Fruit fly (Drosophila melanogaster) whole organism, embryonic: Measurements from ENCODE around the gene Rab9D.
A peak's percentile ranks its signal among the peaks of the same experiment; 100 is the strongest.

ENCODE experiments used
- ATbp ChIP-seq: fragments of 200-800 bp; sonication (Bioruptor generic); optimal IDR thresholded peaks from 2 replicates; lab custom pipeline; 2017; ENCODE audit warnings: missing biosample characterization, mild to moderate bottlenecking, missing genetic modification characterization, missing genetic modification reagents
- Abd-B ChIP-seq: fragments of 200-800 bp; sonication (Bioruptor generic); optimal IDR thresholded peaks from 2 replicates; lab custom pipeline; 2018; ENCODE audit warnings: missing biosample characterization, mild to moderate bottlenecking, missing genetic modification characterization, moderate library complexity
- B-H1 ChIP-seq: fragments of 200-800 bp; sonication (Bioruptor generic); IDR thresholded peaks from 3 replicates; pipeline ENCODE4 v1.3.6; 2022; ENCODE audit warnings: missing biosample characterization, missing genetic modification characterization
- B-H2 ChIP-seq: fragments of 200-800 bp; sonication (Bioruptor generic); optimal IDR thresholded peaks from 2 replicates; lab custom pipeline; 2018; ENCODE audit warnings: missing biosample characterization, mild to moderate bottlenecking, missing genetic modification characterization
- CG10462 ChIP-seq: fragments of 200-800 bp; sonication (Bioruptor generic); optimal IDR thresholded peaks from 2 replicates; lab custom pipeline; 2016; ENCODE audit warnings: missing biosample characterization, missing genetic modification characterization
- CG11085 ChIP-seq: fragments of 200-800 bp; sonication (Bioruptor generic); IDR thresholded peaks from 2 replicates; pipeline ENCODE4 v1.3.6; 2022; ENCODE audit warnings: missing biosample characterization, missing genetic modification characterization
- CG11398 ChIP-seq: fragments of 200-800 bp; sonication (Bioruptor generic); optimal IDR thresholded peaks from 2 replicates; lab custom pipeline; 2016; ENCODE audit warnings: missing biosample characterization, missing genetic modification characterization
- CG13424 ChIP-seq: fragments of 200-800 bp; sonication (Bioruptor generic); optimal IDR thresholded peaks from 2 replicates; lab custom pipeline; 2019; ENCODE audit warnings: missing biosample characterization, mild to moderate bottlenecking, missing genetic modification characterization, moderate library complexity
- CG13775 ChIP-seq: fragments of 200-800 bp; sonication (Bioruptor generic); optimal IDR thresholded peaks from 3 replicates; lab custom pipeline; 2017; ENCODE audit warnings: missing biosample characterization, mild to moderate bottlenecking, missing genetic modification characterization
- CG14965 ChIP-seq: fragments of 200-800 bp; sonication (Bioruptor generic); optimal IDR thresholded peaks from 2 replicates; lab custom pipeline; 2016; ENCODE audit warnings: missing biosample characterization, missing genetic modification characterization, borderline replicate concordance
- CG17186 ChIP-seq: fragments of 200-800 bp; sonication (Bioruptor generic); optimal IDR thresholded peaks from 3 replicates; lab custom pipeline; 2017; ENCODE audit warnings: missing biosample characterization, missing genetic modification reagents, missing genetic modification characterization
- CG17328 ChIP-seq: fragments of 200-800 bp; sonication (Bioruptor generic); IDR thresholded peaks from 2 replicates; pipeline ENCODE4 v1.3.6; 2022; ENCODE audit warnings: missing biosample characterization, missing genetic modification characterization
- CG17802 ChIP-seq: fragments of 200-800 bp; sonication (Bioruptor generic); optimal IDR thresholded peaks from 2 replicates; lab custom pipeline; 2018; ENCODE audit warnings: missing biosample characterization, mild to moderate bottlenecking, missing genetic modification characterization, moderate library complexity
- CG17912 ChIP-seq: fragments of 200-800 bp; sonication (Bioruptor generic); optimal IDR thresholded peaks from 2 replicates; lab custom pipeline; 2018; ENCODE audit warnings: missing biosample characterization, mild to moderate bottlenecking, missing genetic modification characterization
- CG2116 ChIP-seq: fragments of 200-800 bp; sonication (Bioruptor generic); optimal IDR thresholded peaks from 3 replicates; lab custom pipeline; 2018; ENCODE audit warnings: missing biosample characterization, mild to moderate bottlenecking, missing genetic modification characterization
- CG2199 ChIP-seq: fragments of 200-800 bp; sonication (Bioruptor generic); IDR thresholded peaks from 3 replicates; pipeline ENCODE4 v1.3.6; 2022; ENCODE audit warnings: missing biosample characterization, missing genetic modification characterization
- CG30431 ChIP-seq: fragments of 200-800 bp; sonication (Bioruptor generic); optimal IDR thresholded peaks from 2 replicates; lab custom pipeline; 2017; ENCODE audit warnings: missing biosample characterization, missing genetic modification characterization
- CG3065 ChIP-seq: fragments of 200-800 bp; sonication (Bioruptor generic); optimal IDR thresholded peaks from 2 replicates; lab custom pipeline; 2016; ENCODE audit warnings: missing biosample characterization, missing genetic modification characterization
- CG42726 ChIP-seq: fragments of 200-800 bp; sonication (Bioruptor generic); IDR thresholded peaks from 2 replicates; pipeline ENCODE4 v1.3.6; 2022; ENCODE audit warnings: missing biosample characterization, missing genetic modification characterization; ENCODE audit not compliant: partially characterized antibody
- CG5245 ChIP-seq: fragments of 200-800 bp; sonication (Bioruptor generic); optimal IDR thresholded peaks from 3 replicates; lab custom pipeline; 2016; ENCODE audit warnings: missing biosample characterization, missing genetic modification characterization
- CG7786 ChIP-seq: fragments of 200-800 bp; sonication (Bioruptor generic); optimal IDR thresholded peaks from 2 replicates; lab custom pipeline; 2016; ENCODE audit warnings: missing biosample characterization, missing genetic modification characterization
- CG9876 ChIP-seq: fragments of 200-800 bp; sonication (Bioruptor generic); optimal IDR thresholded peaks from 2 replicates; lab custom pipeline; 2016; ENCODE audit warnings: missing biosample characterization, missing genetic modification characterization
- ERR ChIP-seq: fragments of 200-800 bp; sonication (Bioruptor generic); optimal IDR thresholded peaks from 2 replicates; lab custom pipeline; 2016; ENCODE audit warnings: missing biosample characterization, missing genetic modification characterization
- Elba2 ChIP-seq: fragments of 200-800 bp; sonication (Bioruptor generic); optimal IDR thresholded peaks from 3 replicates; lab custom pipeline; 2016; ENCODE audit warnings: missing biosample characterization, missing genetic modification characterization
- Ets65A ChIP-seq: fragments of 200-800 bp; sonication (Bioruptor generic); peaks from one replicate; lab custom pipeline; 2016; ENCODE audit warnings: missing biosample characterization, missing genetic modification characterization
- GATAe ChIP-seq: fragments of 200-800 bp; sonication (Bioruptor generic); conservative IDR thresholded peaks from 2 replicates; pipeline ENCODE4 v1.3.6; 2022; ENCODE audit warnings: missing biosample characterization, missing genetic modification characterization
- Gug ChIP-seq: fragments of 200-800 bp; sonication (Bioruptor generic); IDR thresholded peaks from 4 replicates; pipeline ENCODE4 v1.3.6; 2022; ENCODE audit warnings: missing biosample characterization, missing genetic modification characterization
- H15 ChIP-seq: fragments of 200-800 bp; sonication (Bioruptor generic); IDR thresholded peaks from 3 replicates; pipeline ENCODE4 v1.3.6; 2022; ENCODE audit warnings: missing biosample characterization, missing genetic modification characterization
- Hand ChIP-seq: fragments of 200-800 bp; sonication (Bioruptor generic); optimal IDR thresholded peaks from 2 replicates; lab custom pipeline; 2017; ENCODE audit warnings: mild to moderate bottlenecking, missing biosample characterization, missing genetic modification reagents, missing genetic modification characterization
- NK7.1 ChIP-seq: fragments of 200-800 bp; sonication (Bioruptor generic); optimal IDR thresholded peaks from 3 replicates; lab custom pipeline; 2016; ENCODE audit warnings: missing biosample characterization, missing genetic modification characterization
- Poxn ChIP-seq: fragments of 200-800 bp; sonication (Bioruptor generic); IDR thresholded peaks from 2 replicates; pipeline ENCODE4 v1.3.6; 2022; ENCODE audit warnings: missing biosample characterization, missing genetic modification characterization
- Ssrp ChIP-seq: fragments of 200-800 bp; sonication (Bioruptor generic); optimal IDR thresholded peaks from 2 replicates; lab custom pipeline; 2018; ENCODE audit warnings: missing biosample characterization, mild to moderate bottlenecking, missing genetic modification characterization, moderate library complexity
- aop ChIP-seq: fragments of 200-800 bp; sonication (Bioruptor generic); IDR thresholded peaks from 2 replicates; pipeline ENCODE4 v1.3.6; 2022; ENCODE audit warnings: missing biosample characterization, missing genetic modification characterization
- ap ChIP-seq: fragments of 200-800 bp; sonication (Bioruptor generic); IDR thresholded peaks from 2 replicates; pipeline ENCODE4 v1.3.6; 2022; ENCODE audit warnings: missing biosample characterization, missing genetic modification characterization
- bsh ChIP-seq, 2 experiments: fragments of 200-800 bp; sonication (Bioruptor generic); optimal IDR thresholded peaks; 2 replicates each; lab custom pipeline; 2017 to 2018; ENCODE audit warnings: mild to moderate bottlenecking in 2 of 2, missing biosample characterization in 2 of 2, missing genetic modification characterization in 2 of 2, moderate library complexity in 1 of 2
- chinmo ChIP-seq: fragments of 200-800 bp; sonication (Bioruptor generic); IDR thresholded peaks from 4 replicates; pipeline ENCODE4 v1.3.6; 2022; ENCODE audit warnings: missing biosample characterization, missing genetic modification characterization; ENCODE audit not compliant: partially characterized antibody
- crc ChIP-seq: fragments of 200-800 bp; sonication (Bioruptor generic); optimal IDR thresholded peaks from 2 replicates; lab custom pipeline; 2016; ENCODE audit warnings: missing biosample characterization, missing genetic modification characterization
- crol ChIP-seq: fragments of 200-800 bp; sonication (Bioruptor generic); IDR thresholded peaks from 2 replicates; pipeline ENCODE4 v1.3.6; 2022; ENCODE audit warnings: missing biosample characterization, missing genetic modification characterization
- dpn ChIP-seq, 2 experiments: fragments of 200-800 bp; sonication (Bioruptor generic); optimal IDR thresholded peaks; 3 replicates each; lab custom pipeline; 2016; ENCODE audit warnings: missing biosample characterization in 2 of 2, missing genetic modification characterization in 2 of 2
- fd102C ChIP-seq: fragments of 200-800 bp; sonication (Bioruptor generic); optimal IDR thresholded peaks from 2 replicates; lab custom pipeline; 2018; ENCODE audit warnings: missing biosample characterization, mild to moderate bottlenecking, missing genetic modification characterization, moderate library complexity
- gcm ChIP-seq: fragments of 200-800 bp; sonication (Bioruptor generic); optimal IDR thresholded peaks from 2 replicates; lab custom pipeline; 2019; ENCODE audit warnings: missing biosample characterization, mild to moderate bottlenecking, missing genetic modification characterization, moderate library complexity
- hkb ChIP-seq, 2 experiments: fragments of 200-800 bp in 1 of 2; fragments of >200 bp in 1 of 2; sonication (Bioruptor generic) in 1 of 2; IDR thresholded peaks in 1 of 2; optimal IDR thresholded peaks in 1 of 2; 2 replicates each; pipeline versions ENCODE4 v1.3.6 to Lab custom; 2017 to 2022; ENCODE audit warnings: missing biosample characterization in 1 of 2, missing genetic modification characterization in 1 of 2
- lbe ChIP-seq: fragments of 200-800 bp; sonication (Bioruptor generic); optimal IDR thresholded peaks from 2 replicates; lab custom pipeline; 2016; ENCODE audit warnings: missing biosample characterization, mild to moderate bottlenecking, missing genetic modification characterization
- nau ChIP-seq: fragments of 200-800 bp; sonication (Bioruptor generic); optimal IDR thresholded peaks from 3 replicates; lab custom pipeline; 2017; ENCODE audit warnings: missing biosample characterization, mild to moderate bottlenecking, missing genetic modification characterization, missing genetic modification reagents
- odd ChIP-seq: fragments of 200-800 bp; sonication (Bioruptor generic); optimal IDR thresholded peaks from 2 replicates; lab custom pipeline; 2017; ENCODE audit warnings: missing biosample characterization, mild to moderate bottlenecking, missing genetic modification characterization
- pros ChIP-seq: fragments of 200-800 bp; sonication (Bioruptor generic); optimal IDR thresholded peaks from 3 replicates; lab custom pipeline; 2019; ENCODE audit warnings: missing biosample characterization, mild to moderate bottlenecking, missing genetic modification characterization, moderate library complexity
- sr ChIP-seq: fragments of 200-800 bp; sonication (Bioruptor generic); IDR thresholded peaks from 3 replicates; pipeline ENCODE4 v1.3.6; 2022; ENCODE audit warnings: missing biosample characterization, missing genetic modification characterization
- tgo ChIP-seq: fragments of 200-800 bp; sonication (Bioruptor generic); IDR thresholded peaks from 3 replicates; pipeline ENCODE4 v1.3.6; 2022; ENCODE audit warnings: missing biosample characterization, missing genetic modification characterization
- trem ChIP-seq: fragments of 200-800 bp; optimal IDR thresholded peaks from 3 replicates; lab custom pipeline; 2019; ENCODE audit warnings: missing biosample characterization, mild to moderate bottlenecking, missing genetic modification characterization, moderate library complexity
- wek ChIP-seq: fragments of 200-800 bp; sonication (Bioruptor generic); optimal IDR thresholded peaks from 3 replicates; lab custom pipeline; 2018; ENCODE audit warnings: missing biosample characterization, mild to moderate bottlenecking, missing genetic modification characterization, moderate library complexity
- zfh1 ChIP-seq: fragments of 200-800 bp; sonication (Bioruptor generic); IDR thresholded peaks from 3 replicates; pipeline ENCODE4 v1.3.6; 2022; ENCODE audit warnings: missing biosample characterization, missing genetic modification characterization

The Rab9D gene

dm6 chrX:10601479-10601921, 12.6 kb downstream of the Rab9D start (continued):
- TF ChIP-seq crol (peak; percentile 86), ATbp (no peak), B-H2 (GFP tag; lab: Kevin White, UChicago) (no peak), CG9876 (GFP tag; lab: Kevin White, UChicago) (no peak), CG30431 (GFP tag; lab: Kevin White, UChicago) (peak; percentile 7), CG11085 (peak; percentile 28; the same call in 1 of the 2 replicates), CG3065 (GFP tag; lab: Kevin White, UChicago) (no peak), CG17328 (GFP tag; lab: Robert Waterston, UW) (no peak), ERR (GFP tag; lab: Kevin White, UChicago) (no peak), GATAe (GFP tag; lab: Robert Waterston, UW) (no peak), trem (no peak), B-H1 (GFP tag; lab: Robert Waterston, UW) (peak; percentile 29; the same call in 1 of the 3 replicates), H15 (GFP tag; lab: Robert Waterston, UW) (peak; percentile 38; the same call in 1 of the 3 replicates), CG2199 (no peak), CG17802 (no peak), lbe (GFP tag; lab: Kevin White, UChicago) (no peak), ap (GFP tag; lab: Robert Waterston, UW) (no peak), CG7786 (GFP tag; lab: Kevin White, UChicago) (no peak), Ets65A (GFP tag; lab: Kevin White, UChicago) (peak; percentile 61), crc (GFP tag; lab: Kevin White, UChicago) (no peak), hkb (optimal IDR thresholded peaks at IDR 0.05; lab: Kevin White, UChicago) (no peak), hkb (GFP tag; IDR thresholded peaks at IDR 0.05; lab: Robert Waterston, UW) (no peak), sr (GFP tag; lab: Robert Waterston, UW) (no peak), tgo (GFP tag; lab: Robert Waterston, UW) (peak; percentile 52; the same call in 2 of the 3 replicates), CG2116 (GFP tag; lab: Kevin White, UChicago) (peak; percentile 27), CG13424 (tag; lab: Kevin White, UChicago) (peak; percentile 39), Hand (GFP tag; lab: Kevin White, UChicago) (no peak), Poxn (GFP tag; lab: Robert Waterston, UW) (no peak), fd102C (GFP tag; lab: Kevin White, UChicago) (no peak), pros (GFP tag; lab: Kevin White, UChicago) (no peak), CG11398 (GFP tag; lab: Kevin White, UChicago) (no peak), CG42726 (GFP tag; lab: Robert Waterston, UW) (no peak), wek (no peak), zfh1 (no peak; the same call in 2 of the 3 replicates), CG5245 (no peak), aop (no peak), Gug (GFP tag; lab: Robert Waterston, UW) (peak; percentile 82), Ssrp (tag; lab: Kevin White, UChicago) (peak; percentile 37), chinmo (GFP tag; lab: Robert Waterston, UW) (no peak), dpn (GFP tag; optimal IDR thresholded peaks at IDR 0.05; lab: Kevin White, UChicago) (peak in 1 of 2 experiments; percentile 40), CG17912 (no peak), odd (GFP tag; lab: Kevin White, UChicago) (no peak), CG10462 (no peak), CG13775 (GFP tag; lab: Kevin White, UChicago) (peak; percentile 40), CG14965 (GFP tag; lab: Kevin White, UChicago) (no peak), NK7.1 (no peak), nau (GFP tag; lab: Kevin White, UChicago) (no peak), Elba2 (GFP tag; lab: Kevin White, UChicago) (no peak), gcm (GFP tag; lab: Kevin White, UChicago) (no peak), Abd-B (GFP tag; lab: Kevin White, UChicago) (peak; percentile 45), CG17186 (GFP tag; lab: Kevin White, UChicago) (no peak), bsh (GFP tag; optimal IDR thresholded peaks at IDR 0.05; lab: Kevin White, UChicago) (peak in 1 of 2 experiments; percentile 31)
